Fruit fly (Drosophila melanogaster): ENCODE results near the gene CG14324.

The CG14324 gene

dm6 chr3R:17604880-17605667 is 13.5 kb downstream of the CG14324 start (continued):
- TF ChIP-seq CG31365 (tag; optimal IDR thresholded peaks at IDR 0.05) = no peak
- peak; percentile 11 for TF ChIP-seq CG6254 (GFP tag; optimal IDR thresholded peaks at IDR 0.05)
- no peak for TF ChIP-seq NC2α (GFP tag; optimal IDR thresholded peaks at IDR 0.05)
- no peak for TF ChIP-seq CG15073 (GFP tag; optimal IDR thresholded peaks at IDR 0.05)
- no peak for TF ChIP-seq lmd (GFP tag; IDR thresholded peaks at IDR 0.05)
- no peak for TF ChIP-seq CG2875 (GFP tag; optimal IDR thresholded peaks at IDR 0.05)
- TF ChIP-seq pnt (GFP tag; optimal IDR thresholded peaks at IDR 0.05) = no peak
- peak; percentile 84 for TF ChIP-seq pros (GFP tag; optimal IDR thresholded peaks at IDR 0.05)
- no peak for TF ChIP-seq so (GFP tag; IDR thresholded peaks at IDR 0.05)
- no peak for TF ChIP-seq CG30020 (tag; optimal IDR thresholded peaks at IDR 0.05)
- TF ChIP-seq chif (GFP tag; optimal IDR thresholded peaks at IDR 0.05) = no peak
- no peak for TF ChIP-seq kay (GFP tag; optimal IDR thresholded peaks at IDR 0.05)
- no peak for TF ChIP-seq lbe (GFP tag; optimal IDR thresholded peaks at IDR 0.05)
- TF ChIP-seq otp (GFP tag; IDR thresholded peaks at IDR 0.05) = no peak
- peak; percentile 6 for TF ChIP-seq CG15269 (tag; optimal IDR thresholded peaks at IDR 0.05)
- no peak for TF ChIP-seq Lhr (GFP tag; optimal IDR thresholded peaks at IDR 0.05)
- no peak for TF ChIP-seq al (GFP tag; IDR thresholded peaks at IDR 0.05)
- TF ChIP-seq hb (GFP tag; IDR thresholded peaks at IDR 0.05; ENCODE audit: partially characterized antibody) = no peak
- TF ChIP-seq CG31441 (GFP tag; IDR thresholded peaks at IDR 0.05) = 0 out of 2 replicates have a peak, but pooled peaks have one; percentile 18
- no peak for TF ChIP-seq CG10565 (GFP tag; optimal IDR thresholded peaks at IDR 0.05)
- TF ChIP-seq CG16863 (GFP tag; optimal IDR thresholded peaks at IDR 0.05) = no peak
- TF ChIP-seq vfl (GFP tag; optimal IDR thresholded peaks at IDR 0.05) = no peak
- TF ChIP-seq Fer2 (tag; optimal IDR thresholded peaks at IDR 0.05) = no peak
- TF ChIP-seq Dbx (GFP tag; IDR thresholded peaks at IDR 0.05) = no peak
- no peak for TF ChIP-seq CTCF (GFP tag; optimal IDR thresholded peaks at IDR 0.05)
- peak; percentile 55 for TF ChIP-seq zen (tag; optimal IDR thresholded peaks at IDR 0.05)
- TF ChIP-seq CG32772 (GFP tag; IDR thresholded peaks at IDR 0.05) = no peak
- TF ChIP-seq ind (GFP tag; optimal IDR thresholded peaks at IDR 0.05) = no peak
- peak; percentile 24 for TF ChIP-seq Deaf1 (tag; optimal IDR thresholded peaks at IDR 0.05)
- peak; percentile 6 for TF ChIP-seq Dek (tag; optimal IDR thresholded peaks at IDR 0.05)
- no peak for TF ChIP-seq ato (GFP tag; IDR thresholded peaks at IDR 0.05; ENCODE audit: partially characterized antibody)
- TF ChIP-seq CG4820 (GFP tag; optimal IDR thresholded peaks at IDR 0.05) = no peak
- no peak for TF ChIP-seq fu2 (GFP tag; optimal IDR thresholded peaks at IDR 0.05)
- TF ChIP-seq nerfin-2 (GFP tag; IDR thresholded peaks at IDR 0.05; ENCODE audit: partially characterized antibody) = no peak
- no peak for TF ChIP-seq Bdp1 (GFP tag; optimal IDR thresholded peaks at IDR 0.05)
- no peak for TF ChIP-seq CG18476 (GFP tag; optimal IDR thresholded peaks at IDR 0.05)
- TF ChIP-seq CG10462 (GFP tag; optimal IDR thresholded peaks at IDR 0.05) = no peak
- TF ChIP-seq CG8924 (tag; optimal IDR thresholded peaks at IDR 0.05) = peak; percentile 40
- TF ChIP-seq Xbp1 (GFP tag; optimal IDR thresholded peaks at IDR 0.05) = no peak
- peak; percentile 11 for TF ChIP-seq CG18619 (GFP tag; optimal IDR thresholded peaks at IDR 0.05)
- TF ChIP-seq sd (tag; optimal IDR thresholded peaks at IDR 0.05) = peak; percentile 100
- TF ChIP-seq CG10321 (GFP tag; IDR thresholded peaks at IDR 0.05) = no peak
- no peak for TF ChIP-seq CG4617 (GFP tag; optimal IDR thresholded peaks at IDR 0.05; ENCODE audit: borderline replicate concordance)
- no peak for TF ChIP-seq CG13287 (GFP tag; IDR thresholded peaks at IDR 0.05; ENCODE audit: partially characterized antibody)
- TF ChIP-seq Nf-YB (GFP tag; optimal IDR thresholded peaks at IDR 0.05) = peak; percentile 71
- no peak for TF ChIP-seq nom (GFP tag; optimal IDR thresholded peaks at IDR 0.05)
- peak; percentile 9; the same call in 1 of the 2 replicates for TF ChIP-seq CG9932 (GFP tag; IDR thresholded peaks at IDR 0.05)
- TF ChIP-seq lilli (GFP tag; optimal IDR thresholded peaks at IDR 0.05) = peak; percentile 14
- peak; percentile 75 for TF ChIP-seq HLHmδ (GFP tag; optimal IDR thresholded peaks at IDR 0.05)
- TF ChIP-seq CG10267 (tag; optimal IDR thresholded peaks at IDR 0.05) = no peak

Measured in whole organism, embryonic.